Worm (Caenorhabditis elegans): ENCODE measurements around the gene C06E2.9.
A peak's percentile ranks its signal among the peaks of the same experiment; 100 is the strongest.

The C06E2.9 gene

DNA sequence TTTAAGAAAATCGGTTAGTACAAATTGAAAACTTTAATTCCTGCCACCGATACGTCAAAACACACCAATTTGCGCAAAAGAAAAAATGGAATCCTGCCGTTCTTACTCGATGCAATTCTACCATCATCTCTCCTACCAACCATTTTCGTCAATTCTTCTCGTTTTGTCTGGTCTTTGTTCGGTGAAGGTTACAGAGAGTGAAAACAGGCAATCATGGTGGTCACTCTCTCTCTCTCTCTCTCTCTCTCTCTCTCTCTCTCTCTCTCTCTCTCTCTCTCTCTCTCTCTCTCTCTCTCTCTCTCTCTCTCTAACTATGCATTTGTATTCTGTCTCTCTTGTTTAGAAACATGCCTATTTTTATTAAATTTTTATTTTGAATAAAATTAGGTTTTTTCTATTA lies 21.1 kb downstream of the C06E2.9 start:
- TF ChIP-seq pax-1 (tag; optimal IDR thresholded peaks at IDR 0.05), result no peak
- no peak for TF ChIP-seq fax-1 (tag; optimal IDR thresholded peaks at IDR 0.05)
- TF ChIP-seq ceh-34 (tag; optimal IDR thresholded peaks at IDR 0.05), result no peak
- no peak for TF ChIP-seq pag-3 (tag; optimal IDR thresholded peaks at IDR 0.05; ENCODE audit: borderline replicate concordance)

DNA sequence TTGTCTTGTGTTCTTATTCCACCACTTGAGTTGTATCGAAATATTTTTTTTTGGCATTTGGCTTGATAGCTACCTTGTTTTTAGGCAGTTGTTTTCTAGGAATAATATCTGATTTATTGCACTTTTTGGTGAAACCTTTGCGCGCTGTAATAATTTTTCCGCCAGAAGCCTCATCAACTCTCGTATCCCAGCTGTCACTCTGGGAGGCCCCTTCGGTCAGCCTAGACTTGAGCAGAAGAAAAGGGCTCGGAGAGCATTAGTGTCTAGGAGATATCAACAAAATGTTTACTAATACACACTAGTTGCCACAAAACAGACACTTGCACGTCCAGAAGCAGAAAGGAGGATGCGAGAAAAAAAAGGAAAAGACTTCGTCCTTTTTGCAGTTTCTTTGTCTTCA lies 27.8 kb downstream of the C06E2.9 start:
- TF ChIP-seq C08G9.2 (tag; optimal IDR thresholded peaks at IDR 0.05) (no peak), ceh-31 (tag; optimal IDR thresholded peaks at IDR 0.05) (peak; percentile 28), dve-1 (tag; optimal IDR thresholded peaks at IDR 0.05) (no peak), unc-55 (GFP tag; optimal IDR thresholded peaks at IDR 0.05) (peak; percentile 33), madf-2 (tag; optimal IDR thresholded peaks at IDR 0.05) (no peak), rnt-1 (tag; optimal IDR thresholded peaks at IDR 0.05) (peak; percentile 7), F13H6.1 (tag; optimal IDR thresholded peaks at IDR 0.05) (no peak)

DNA sequence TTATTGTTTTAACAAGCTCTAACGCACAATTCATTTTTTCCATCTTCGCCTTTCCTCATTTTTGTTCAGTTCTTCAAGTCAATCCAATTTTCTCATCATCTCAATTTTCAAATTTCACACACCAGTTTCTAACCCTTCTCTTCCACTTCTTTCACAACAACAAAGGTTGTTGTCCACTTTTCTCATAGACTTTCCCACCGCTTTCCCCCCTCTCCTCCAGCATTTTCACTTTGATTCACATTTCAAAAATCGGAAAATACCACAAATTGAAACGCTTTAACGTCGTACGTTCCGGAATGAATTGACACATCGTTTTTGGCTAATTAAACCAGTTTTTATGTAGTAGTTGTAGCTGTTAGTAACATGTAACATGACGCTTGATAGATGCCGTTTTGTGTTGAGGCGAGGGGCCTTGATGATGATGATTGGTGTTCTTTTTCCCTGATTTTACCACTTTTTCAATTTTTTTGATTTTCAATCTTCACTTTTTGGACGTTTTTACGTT lies 29.2 kb downstream of the C06E2.9 start:
- TF ChIP-seq fkh-6 (tag; optimal IDR thresholded peaks at IDR 0.05) (no peak), nhr-232 (tag; optimal IDR thresholded peaks at IDR 0.05) (no peak), T23F11.4 (GFP tag; optimal IDR thresholded peaks at IDR 0.05) (no peak), fax-1 (tag; optimal IDR thresholded peaks at IDR 0.05) (no peak), tbx-2 (tag; optimal IDR thresholded peaks at IDR 0.05) (no peak), madf-2 (tag; optimal IDR thresholded peaks at IDR 0.05) (no peak), pha-2 (tag; optimal IDR thresholded peaks at IDR 0.05) (no peak), unc-86 (tag; optimal IDR thresholded peaks at IDR 0.05) (no peak), C38D4.7 (GFP tag; optimal IDR thresholded peaks at IDR 0.05) (no peak), fkh-10 (GFP tag; optimal IDR thresholded peaks at IDR 0.05) (no peak), pat-9 (tag; optimal IDR thresholded peaks at IDR 0.05) (no peak), ceh-45 (GFP tag; IDR thresholded peaks at IDR 0.05) (no peak), pros-1 (tag; optimal IDR thresholded peaks at IDR 0.05) (no peak), unc-42 (tag; optimal IDR thresholded peaks at IDR 0.05) (no peak), dve-1 (tag; optimal IDR thresholded peaks at IDR 0.05) (no peak), nhr-11 (tag; optimal IDR thresholded peaks at IDR 0.05) (no peak), ahr-1 (tag; optimal IDR thresholded peaks at IDR 0.05) (no peak), lim-6 (tag; optimal IDR thresholded peaks at IDR 0.05) (no peak)

DNA sequence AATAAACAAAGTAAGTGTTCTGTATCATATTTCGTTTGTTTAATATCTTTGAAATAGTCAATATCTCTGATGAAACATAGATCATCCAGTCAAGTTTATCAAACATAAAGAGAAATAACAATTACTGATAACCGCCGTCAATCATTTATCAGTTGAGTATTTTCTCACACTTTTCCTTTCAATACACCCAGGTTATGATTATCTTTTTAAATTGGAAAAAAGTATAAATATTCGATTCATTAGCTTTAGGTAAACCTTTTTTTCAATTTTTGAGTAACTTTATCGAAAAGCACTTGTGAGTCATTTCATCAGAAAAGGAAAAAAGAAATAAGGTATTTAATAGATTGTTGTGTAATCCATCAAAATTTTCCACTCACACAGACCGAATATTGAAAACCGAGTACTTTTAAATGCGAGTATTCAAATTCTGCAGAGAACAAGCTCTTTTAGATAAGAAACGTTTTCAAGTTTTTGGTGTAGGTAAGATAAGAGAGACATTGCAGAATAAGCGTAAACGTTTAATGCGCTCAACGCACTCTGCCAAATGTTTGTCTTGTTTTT lies 30.4 kb downstream of the C06E2.9 start:
- TF ChIP-seq ceh-30 (tag; optimal IDR thresholded peaks at IDR 0.05) (no peak), hlh-15 (tag; optimal IDR thresholded peaks at IDR 0.05) (no peak), elt-2 (tag; optimal IDR thresholded peaks at IDR 0.05) (peak; percentile 74), ceh-9 (tag; optimal IDR thresholded peaks at IDR 0.05) (no peak), Y22D7AL.16 (tag; optimal IDR thresholded peaks at IDR 0.05) (no peak), unc-3 (GFP tag; conservative IDR thresholded peaks at IDR 0.05) (no peak), unc-3 (tag; optimal IDR thresholded peaks at IDR 0.05) (no peak), che-1 (tag; optimal IDR thresholded peaks at IDR 0.05) (no peak)

DNA sequence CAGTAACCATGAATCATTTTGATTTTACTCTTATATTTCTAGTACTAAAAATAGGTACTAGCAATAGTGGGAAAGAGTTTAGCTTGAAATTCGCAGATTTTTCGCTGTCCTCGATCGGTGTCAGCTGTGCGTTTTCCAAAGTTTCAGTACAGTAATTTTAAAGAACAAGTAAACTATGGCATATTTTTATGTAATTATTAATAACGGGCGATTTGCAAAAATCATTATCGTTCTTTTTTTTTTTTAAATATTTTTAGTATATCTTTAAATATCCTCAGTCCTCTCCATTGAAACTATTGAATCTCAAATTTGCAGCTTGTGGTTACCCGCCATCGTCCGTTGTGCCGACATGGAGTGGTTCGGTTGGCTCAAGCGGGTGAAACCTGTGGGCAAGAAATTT lies 31.8 kb downstream of the C06E2.9 start, which contains the start of gene C13E3.1:
C13E3.1 (plus strand) TSS at position 301 of the 400 bp plus-strand sequence.
- TF ChIP-seq T23F11.4 (GFP tag; optimal IDR thresholded peaks at IDR 0.05) (no peak), pros-1 (tag; optimal IDR thresholded peaks at IDR 0.05) (no peak), ceh-14 (tag; optimal IDR thresholded peaks at IDR 0.05) (no peak), mec-3 (tag; optimal IDR thresholded peaks at IDR 0.05; ENCODE audit: borderline replicate concordance) (no peak), hlh-6 (tag; optimal IDR thresholded peaks at IDR 0.05) (no peak)
